Fruit fly (Drosophila melanogaster) whole organism, prepupa: ENCODE results near the gene CG9760.

Experiments used
- Blimp-1 ChIP-seq: fragments of 200-800 bp; sonication (Bioruptor generic); optimal IDR thresholded peaks from 3 replicates; lab custom pipeline; 2017; ENCODE audit warnings: missing biosample characterization, missing genetic modification characterization, mild to moderate bottlenecking, moderate library complexity, missing genetic modification reagents
- CG10631 ChIP-seq: fragments of 200-800 bp; sonication (Bioruptor generic); optimal IDR thresholded peaks from 2 replicates; lab custom pipeline; 2016; ENCODE audit warnings: missing biosample characterization, missing genetic modification characterization
- CG10669 ChIP-seq: fragments of 200-800 bp; sonication (Bioruptor generic); optimal IDR thresholded peaks from 3 replicates; lab custom pipeline; 2018; ENCODE audit warnings: missing biosample characterization, mild to moderate bottlenecking, missing genetic modification characterization, moderate library complexity
- CG11294 ChIP-seq: fragments of 200-800 bp; sonication (Bioruptor generic); IDR thresholded peaks from 2 replicates; pipeline ENCODE4 v1.3.6; 2022; ENCODE audit warnings: missing biosample characterization, missing genetic modification characterization
- CG11902 ChIP-seq: fragments of 200-800 bp; sonication (Bioruptor generic); optimal IDR thresholded peaks from 3 replicates; lab custom pipeline; 2016; ENCODE audit warnings: missing biosample characterization, missing genetic modification characterization
- CG1621 ChIP-seq: fragments of 200-800 bp; sonication (Bioruptor generic); optimal IDR thresholded peaks from 3 replicates; lab custom pipeline; 2018; ENCODE audit warnings: missing biosample characterization, mild to moderate bottlenecking, missing genetic modification characterization
- CG16779 ChIP-seq: fragments of 200-800 bp; sonication (Bioruptor generic); optimal IDR thresholded peaks from 3 replicates; lab custom pipeline; 2017; ENCODE audit warnings: missing biosample characterization, mild to moderate bottlenecking, missing genetic modification characterization
- CG31627 ChIP-seq: fragments of 200-800 bp; sonication (Bioruptor generic); optimal IDR thresholded peaks from 3 replicates; lab custom pipeline; 2016; ENCODE audit warnings: missing biosample characterization, missing genetic modification characterization
- CG32006 ChIP-seq: fragments of 200-800 bp; sonication (Bioruptor generic); optimal IDR thresholded peaks from 3 replicates; lab custom pipeline; 2017; ENCODE audit warnings: missing biosample characterization, mild to moderate bottlenecking, missing genetic modification characterization
- CG34406 ChIP-seq: fragments of 200-800 bp; sonication (Bioruptor generic); optimal IDR thresholded peaks from 3 replicates; lab custom pipeline; 2016; ENCODE audit warnings: missing biosample characterization, missing genetic modification characterization
- CG3919 ChIP-seq: fragments of 200-800 bp; sonication (Bioruptor generic); optimal IDR thresholded peaks from 3 replicates; lab custom pipeline; 2016; ENCODE audit warnings: missing biosample characterization, missing genetic modification characterization
- CG6163 ChIP-seq: fragments of 200-800 bp; sonication (Bioruptor generic); IDR thresholded peaks from 3 replicates; pipeline ENCODE4 v1.3.6; 2022; ENCODE audit warnings: missing biosample characterization, missing genetic modification characterization
- CG6276 ChIP-seq: fragments of 200-800 bp; sonication (Bioruptor generic); optimal IDR thresholded peaks from 2 replicates; lab custom pipeline; 2017; ENCODE audit warnings: missing biosample characterization, mild to moderate bottlenecking, missing genetic modification characterization
- CG6792 ChIP-seq: fragments of 200-800 bp; sonication (Bioruptor generic); optimal IDR thresholded peaks from 3 replicates; lab custom pipeline; 2016; ENCODE audit warnings: missing biosample characterization, missing genetic modification characterization
- CG6808 ChIP-seq: fragments of 200-800 bp; sonication (Bioruptor generic); optimal IDR thresholded peaks from 3 replicates; lab custom pipeline; 2017; ENCODE audit warnings: missing biosample characterization, missing genetic modification characterization, mild to moderate bottlenecking, moderate library complexity, missing genetic modification reagents
- CG6854 ChIP-seq: fragments of 200-800 bp; sonication (Bioruptor generic); optimal IDR thresholded peaks from 2 replicates; lab custom pipeline; 2017; ENCODE audit warnings: missing biosample characterization, mild to moderate bottlenecking, missing genetic modification characterization
- CG7368 ChIP-seq: fragments of 200-800 bp; sonication (Bioruptor generic); optimal IDR thresholded peaks from 3 replicates; lab custom pipeline; 2016; ENCODE audit warnings: missing biosample characterization, missing genetic modification characterization
- CG8319 ChIP-seq: fragments of 200-800 bp; sonication (Bioruptor generic); optimal IDR thresholded peaks from 3 replicates; lab custom pipeline; 2016; ENCODE audit warnings: missing biosample characterization, missing genetic modification characterization
- CG9139 ChIP-seq: fragments of 200-800 bp; sonication (Bioruptor generic); optimal IDR thresholded peaks from 3 replicates; lab custom pipeline; 2017; ENCODE audit warnings: missing biosample characterization, mild to moderate bottlenecking, missing genetic modification characterization
- Eip75B ChIP-seq: fragments of 200-800 bp; sonication (Bioruptor generic); optimal IDR thresholded peaks from 3 replicates; lab custom pipeline; 2016; ENCODE audit warnings: missing biosample characterization, missing genetic modification characterization
- Eip78C ChIP-seq: fragments of 200-800 bp; sonication (Bioruptor generic); peaks from one replicate; lab custom pipeline; 2016; ENCODE audit warnings: missing biosample characterization, missing genetic modification characterization
- Eip93F ChIP-seq: fragments of 200-800 bp; sonication (Bioruptor generic); optimal IDR thresholded peaks from 2 replicates; lab custom pipeline; 2016; ENCODE audit warnings: missing biosample characterization, mild to moderate bottlenecking, missing genetic modification characterization
- Ets21C ChIP-seq: fragments of 200-800 bp; sonication (Bioruptor generic); optimal IDR thresholded peaks from 3 replicates; lab custom pipeline; 2016; ENCODE audit warnings: missing biosample characterization, missing genetic modification characterization
- Ets96B ChIP-seq: fragments of 200-800 bp; optimal IDR thresholded peaks from 2 replicates; lab custom pipeline; 2019; ENCODE audit warnings: missing biosample characterization, mild to moderate bottlenecking, missing genetic modification characterization, moderate library complexity
- Gug ChIP-seq: fragments of 200-800 bp; sonication (Bioruptor generic); IDR thresholded peaks from 2 replicates; pipeline ENCODE4 v1.3.6; 2022; ENCODE audit warnings: missing biosample characterization, missing genetic modification characterization
- Hr38 ChIP-seq: sonication (Bioruptor generic); optimal IDR thresholded peaks from 2 replicates; lab custom pipeline; 2016; ENCODE audit warnings: missing biosample characterization, missing genetic modification characterization
- Hr4 ChIP-seq: fragments of 200-800 bp; sonication (Bioruptor generic); optimal IDR thresholded peaks from 3 replicates; lab custom pipeline; 2016; ENCODE audit warnings: missing biosample characterization, missing genetic modification characterization
- Lpt ChIP-seq: fragments of 200-800 bp; sonication (Bioruptor generic); optimal IDR thresholded peaks from 3 replicates; lab custom pipeline; 2016; ENCODE audit warnings: missing biosample characterization, missing genetic modification characterization
- Met ChIP-seq: fragments of 200-800 bp; sonication (Bioruptor generic); optimal IDR thresholded peaks from 3 replicates; lab custom pipeline; 2016; ENCODE audit warnings: missing biosample characterization, missing genetic modification characterization
- OdsH ChIP-seq: fragments of 200-800 bp; sonication (Bioruptor generic); optimal IDR thresholded peaks from 3 replicates; lab custom pipeline; 2016; ENCODE audit warnings: missing biosample characterization, missing genetic modification characterization
- Smox ChIP-seq: fragments of 200-800 bp; sonication (Bioruptor generic); optimal IDR thresholded peaks from 3 replicates; lab custom pipeline; 2016; ENCODE audit warnings: missing biosample characterization, missing genetic modification characterization
- Sox102F ChIP-seq: fragments of 200-800 bp; sonication (Bioruptor generic); optimal IDR thresholded peaks from 2 replicates; lab custom pipeline; 2016; ENCODE audit warnings: missing biosample characterization, mild to moderate bottlenecking, missing genetic modification characterization
- Sox14 ChIP-seq: fragments of 200-800 bp; sonication (Bioruptor generic); optimal IDR thresholded peaks from 3 replicates; lab custom pipeline; 2016; ENCODE audit warnings: missing biosample characterization, missing genetic modification characterization
- Sox15 ChIP-seq: fragments of 200-800 bp; sonication (Bioruptor generic); optimal IDR thresholded peaks from 3 replicates; lab custom pipeline; 2016; ENCODE audit warnings: missing biosample characterization, missing genetic modification characterization
- achi ChIP-seq: fragments of 200-800 bp; sonication (Bioruptor generic); optimal IDR thresholded peaks from 3 replicates; lab custom pipeline; 2016; ENCODE audit warnings: missing biosample characterization, missing genetic modification characterization
- acj6 ChIP-seq: fragments of 200-800 bp; sonication (Bioruptor generic); optimal IDR thresholded peaks from 3 replicates; lab custom pipeline; 2016; ENCODE audit warnings: missing biosample characterization, missing genetic modification characterization
- cyc ChIP-seq: fragments of 200-800 bp; sonication (Bioruptor generic); optimal IDR thresholded peaks from 3 replicates; lab custom pipeline; 2016; ENCODE audit warnings: missing biosample characterization, missing genetic modification characterization
- dac ChIP-seq: fragments of 200-800 bp; sonication (Bioruptor generic); optimal IDR thresholded peaks from 2 replicates; lab custom pipeline; 2017; ENCODE audit warnings: missing biosample characterization, mild to moderate bottlenecking, missing genetic modification characterization
- dsx ChIP-seq: fragments of 200-800 bp; optimal IDR thresholded peaks from 3 replicates; lab custom pipeline; 2019; ENCODE audit warnings: missing biosample characterization, mild to moderate bottlenecking, missing genetic modification characterization, moderate library complexity; ENCODE audit not compliant: poor library complexity, severe bottlenecking
- eg ChIP-seq: fragments of 200-800 bp; sonication (Bioruptor generic); IDR thresholded peaks from 3 replicates; pipeline ENCODE4 v1.3.6; 2022; ENCODE audit warnings: missing biosample characterization, missing genetic modification characterization
- fd59A ChIP-seq: fragments of 200-800 bp; sonication (Bioruptor generic); optimal IDR thresholded peaks from 2 replicates; lab custom pipeline; 2017; ENCODE audit warnings: missing biosample characterization, mild to moderate bottlenecking, missing genetic modification characterization, missing genetic modification reagents
- fd85E ChIP-seq: fragments of 200-800 bp; sonication (Bioruptor generic); optimal IDR thresholded peaks from 3 replicates; lab custom pipeline; 2016; ENCODE audit warnings: missing biosample characterization, missing genetic modification characterization
- lz ChIP-seq: fragments of 200-800 bp; sonication (Bioruptor generic); optimal IDR thresholded peaks from 3 replicates; lab custom pipeline; 2016; ENCODE audit warnings: missing biosample characterization, missing genetic modification characterization
- pdm3 ChIP-seq: fragments of 200-800 bp; sonication (Bioruptor generic); optimal IDR thresholded peaks from 3 replicates; lab custom pipeline; 2016; ENCODE audit warnings: missing biosample characterization, missing genetic modification characterization
- salr ChIP-seq, 2 experiments: fragments of 200-800 bp; sonication (Bioruptor generic); optimal IDR thresholded peaks; 3 replicates each; lab custom pipeline; 2016 to 2018; ENCODE audit warnings: missing biosample characterization in 2 of 2, missing genetic modification characterization in 2 of 2, mild to moderate bottlenecking in 1 of 2
- spab ChIP-seq: fragments of 200-800 bp; sonication (Bioruptor generic); optimal IDR thresholded peaks from 2 replicates; lab custom pipeline; 2017; ENCODE audit warnings: missing biosample characterization, mild to moderate bottlenecking, missing genetic modification characterization, missing genetic modification reagents
- ss ChIP-seq, 2 experiments: fragments of 200-800 bp; sonication (Bioruptor generic); optimal IDR thresholded peaks; 2 replicates in 1 of 2; 3 replicates in 1 of 2; lab custom pipeline; 2017 to 2018; ENCODE audit warnings: mild to moderate bottlenecking in 2 of 2, missing biosample characterization in 2 of 2, missing genetic modification characterization in 2 of 2, moderate library complexity in 1 of 2
- svp ChIP-seq: fragments of 200-800 bp; sonication (Bioruptor generic); peaks from one replicate; lab custom pipeline; 2016; ENCODE audit warnings: missing biosample characterization, missing genetic modification characterization
- topi ChIP-seq: fragments of 200-800 bp; sonication (Bioruptor generic); optimal IDR thresholded peaks from 3 replicates; lab custom pipeline; 2016; ENCODE audit warnings: missing biosample characterization, missing genetic modification characterization
- vri ChIP-seq: fragments of 200-800 bp; sonication (Bioruptor generic); optimal IDR thresholded peaks from 3 replicates; lab custom pipeline; 2016; ENCODE audit warnings: missing biosample characterization, mild to moderate bottlenecking, missing genetic modification characterization

The CG9760 gene

DNA sequence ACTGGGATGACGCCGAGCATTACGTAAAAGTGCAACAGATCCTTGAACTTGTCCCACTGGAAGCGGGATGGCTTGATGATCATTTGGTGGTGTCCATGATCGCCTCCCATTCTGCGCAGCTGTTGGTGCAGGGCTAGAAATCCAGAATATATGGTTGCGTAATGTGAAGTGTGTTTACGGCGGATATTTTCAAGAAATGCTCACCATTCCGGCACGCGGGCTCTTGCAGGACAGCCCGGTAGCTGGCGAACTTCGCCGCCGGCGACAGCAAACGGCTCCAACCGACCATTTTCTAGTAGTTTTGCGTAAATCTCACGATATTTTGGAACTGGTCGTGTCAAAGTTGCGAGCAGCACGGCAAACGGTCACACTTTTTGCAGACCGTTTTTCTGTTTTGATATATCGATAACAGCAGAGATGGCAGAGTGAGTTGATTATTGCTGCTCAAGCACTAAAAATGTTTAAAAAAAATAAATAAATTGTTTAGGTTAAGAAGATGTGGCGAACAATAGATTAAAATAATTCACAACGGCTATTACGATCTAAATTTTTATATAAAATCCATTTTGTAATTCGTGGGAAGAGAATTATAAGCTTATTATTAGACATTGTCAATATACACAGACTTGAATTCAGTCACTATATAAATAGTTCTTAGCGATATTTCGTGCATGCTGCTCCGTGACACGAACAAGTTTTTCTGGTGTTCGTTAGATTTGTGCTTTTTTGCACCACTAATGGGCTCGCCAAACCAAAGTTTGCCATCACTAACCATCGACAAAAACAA lies 25.2 kb downstream of the CG9760 start, which contains the start of the genes ND-SGDH and RhoGAP68F:
Gene ND-SGDH, minus strand, starts transcription at position 472 of the 787 bp plus-strand sequence.
Gene RhoGAP68F, plus strand, starts transcription at position 756 of the 787 bp plus-strand sequence.
- TF ChIP-seq Eip93F (GFP tag; lab: Kevin White, UChicago) = peak; percentile 41
- TF ChIP-seq CG10669 (GFP tag; lab: Kevin White, UChicago) = peak; percentile 69
- TF ChIP-seq svp (GFP tag; lab: Kevin White, UChicago) = peak; percentile 92
- TF ChIP-seq CG6163 = 0 out of 3 replicates have a peak, but pooled peaks have one; percentile 32
- TF ChIP-seq CG34406 (GFP tag; lab: Kevin White, UChicago) = peak; percentile 63
- peak; percentile 73 for TF ChIP-seq CG11902 (GFP tag; lab: Kevin White, UChicago)
- peak; percentile 79 for TF ChIP-seq Sox14
- peak; percentile 77 for TF ChIP-seq achi (GFP tag; lab: Kevin White, UChicago)
- TF ChIP-seq Smox (GFP tag; lab: Kevin White, UChicago) = peak; percentile 81
- TF ChIP-seq CG9139 = no peak
- no peak for TF ChIP-seq CG6276 (GFP tag; lab: Kevin White, UChicago)
- TF ChIP-seq Sox102F = peak; percentile 76
- TF ChIP-seq CG10631 = peak; percentile 80
- peak; percentile 28 for TF ChIP-seq Lpt (GFP tag; lab: Kevin White, UChicago)
- TF ChIP-seq spab (GFP tag; lab: Kevin White, UChicago) = peak; percentile 28
- peak; percentile 79 for TF ChIP-seq Met (GFP tag; lab: Kevin White, UChicago)
- peak; percentile 52 for TF ChIP-seq CG6808 (GFP tag; lab: Kevin White, UChicago)
- peak; percentile 79 for TF ChIP-seq Ets21C (GFP tag; lab: Kevin White, UChicago)
- TF ChIP-seq CG1621 (tag; lab: Kevin White, UChicago) = peak; percentile 5
- peak; percentile 79 for TF ChIP-seq OdsH (GFP tag; lab: Kevin White, UChicago)
- peak; percentile 43 for TF ChIP-seq CG7368 (GFP tag; lab: Kevin White, UChicago)
- peak; percentile 76 for TF ChIP-seq acj6
- TF ChIP-seq CG16779 = no peak
- peak; percentile 64 for TF ChIP-seq Ets96B (tag; lab: Kevin White, UChicago)
- TF ChIP-seq lz (GFP tag; lab: Kevin White, UChicago) = peak; percentile 85
- TF ChIP-seq Blimp-1 (GFP tag; lab: Kevin White, UChicago) = no peak
- TF ChIP-seq CG6792 = peak; percentile 68
- TF ChIP-seq pdm3 (GFP tag; lab: Kevin White, UChicago) = peak; percentile 76
- TF ChIP-seq vri (GFP tag; lab: Kevin White, UChicago) = peak; percentile 18
- peak in 1 of 2 experiments; percentile 33 for TF ChIP-seq salr (GFP tag; optimal IDR thresholded peaks at IDR 0.05; lab: Kevin White, UChicago)
- TF ChIP-seq Eip78C = peak; percentile 79
- peak; percentile 75 for TF ChIP-seq Sox15 (GFP tag; lab: Kevin White, UChicago)
- no peak for TF ChIP-seq Hr38 (GFP tag; lab: Kevin White, UChicago)
- TF ChIP-seq Hr4 (GFP tag; lab: Kevin White, UChicago) = peak; percentile 76
- TF ChIP-seq CG32006 (GFP tag; lab: Kevin White, UChicago) = peak; percentile 67
- peak; percentile 36; the same call in 1 of the 2 replicates for TF ChIP-seq Gug
- peak; percentile 52 for TF ChIP-seq fd59A
- TF ChIP-seq CG6854 (GFP tag; lab: Kevin White, UChicago) = no peak
- TF ChIP-seq topi = peak; percentile 75
- peak; percentile 78 for TF ChIP-seq CG3919 (GFP tag; lab: Kevin White, UChicago)
- peak; percentile 54 for TF ChIP-seq CG8319
- TF ChIP-seq fd85E = no peak
- TF ChIP-seq cyc (GFP tag; lab: Kevin White, UChicago) = peak; percentile 76
- peak; percentile 62; the same call in 1 of the 2 replicates for TF ChIP-seq CG11294 (GFP tag; lab: Robert Waterston, UW)
- peak; percentile 84 for TF ChIP-seq CG31627
- TF ChIP-seq eg (GFP tag; lab: Robert Waterston, UW) = peak; percentile 67; the same call in 2 of the 3 replicates
- peak; percentile 66 for TF ChIP-seq Eip75B (GFP tag; lab: Kevin White, UChicago)
- TF ChIP-seq dsx = peak; percentile 66
- peak; percentile 4 for TF ChIP-seq dac (GFP tag; lab: Kevin White, UChicago)
- TF ChIP-seq ss (GFP tag; optimal IDR thresholded peaks at IDR 0.05; lab: Kevin White, UChicago) = peak in 1 of 2 experiments; percentile 66
